Worm (Caenorhabditis elegans) whole organism, midembryonic: ENCODE data around the gene F59B2.14.

Experiments used
- med-1 ChIP-seq: sonication (generic microtip); optimal IDR thresholded peaks from 2 replicates; lab custom pipeline; 2017; ENCODE audit warnings: missing genetic modification characterization, mild to moderate bottlenecking, missing compliant biosample characterization, antibody characterized with exemption, missing genetic modification reagents; ENCODE audit not compliant: insufficient read depth
- ztf-29 ChIP-seq: fragments of 200-800 bp; sonication (Bioruptor generic); IDR thresholded peaks from 2 replicates; pipeline ENCODE4 v1.3.6; 2022; ENCODE audit warnings: missing genetic modification reagents, missing genetic modification characterization, missing compliant biosample characterization

DNA sequence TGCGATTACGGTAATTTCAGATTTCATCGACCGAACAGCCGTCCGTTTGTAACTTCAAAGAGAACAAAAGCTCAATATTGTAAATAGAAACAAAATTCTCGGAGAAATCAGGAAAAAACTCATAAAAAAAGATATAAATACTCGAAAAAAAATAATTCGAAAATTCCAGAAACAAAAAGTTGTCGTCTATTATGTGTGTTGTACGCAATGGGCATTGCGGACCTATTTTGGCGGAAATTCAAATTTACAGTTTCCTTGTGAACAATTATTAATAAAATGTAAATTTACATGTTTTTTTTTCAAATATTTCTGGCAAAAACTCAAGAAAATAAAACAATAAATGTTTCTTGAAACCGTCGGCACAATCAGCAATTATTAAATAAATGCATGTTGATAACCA is 37.0 kb downstream of the F59B2.14 start:
- TF ChIP-seq med-1 (GFP tag; lab: Kevin White, UChicago) (no peak), ztf-29 (GFP tag; lab: Robert Waterston, UW) (no peak)
